Worm (Caenorhabditis elegans) whole organism, young adult: ENCODE measurements around the gene rpl-15.

Experiments
- F23B12.7 ChIP-seq: sonication (generic microtip); optimal IDR thresholded peaks from 2 replicates; lab custom pipeline; 2017; ENCODE audit warnings: missing genetic modification characterization, mild to moderate bottlenecking, missing compliant biosample characterization, antibody characterized with exemption, moderate library complexity; ENCODE audit not compliant: insufficient read depth
- F33H1.4 ChIP-seq: fragments of 200-800 bp; sonication (Bioruptor generic); IDR thresholded peaks from 2 replicates; pipeline ENCODE4 v1.3.6; 2022; ENCODE audit warnings: missing genetic modification reagents, missing genetic modification characterization, missing compliant biosample characterization
- F39B2.1 ChIP-seq: fragments of 200-800 bp; sonication (Bioruptor generic); IDR thresholded peaks from 2 replicates; pipeline ENCODE4 v1.3.6; 2022; ENCODE audit warnings: missing genetic modification reagents, missing genetic modification characterization, missing compliant biosample characterization
- F55B11.4 ChIP-seq: sonication (generic microtip); optimal IDR thresholded peaks from 2 replicates; lab custom pipeline; 2016; ENCODE audit warnings: missing compliant biosample characterization, missing genetic modification characterization, borderline replicate concordance; ENCODE audit not compliant: insufficient read depth
- F57A8.1 ChIP-seq: fragments of 200-800 bp; sonication (Bioruptor generic); optimal IDR thresholded peaks from 2 replicates; lab custom pipeline; 2018; ENCODE audit warnings: mild to moderate bottlenecking, missing genetic modification characterization, moderate library complexity, missing compliant biosample characterization
- Y53G8AR.9 ChIP-seq: fragments of 200-800 bp; sonication (Bioruptor generic); conservative IDR thresholded peaks from 2 replicates; pipeline ENCODE4 v1.3.6; 2022; ENCODE audit warnings: missing genetic modification reagents, missing genetic modification characterization, missing compliant biosample characterization
- Y56A3A.18 ChIP-seq: fragments of 200-800 bp; sonication (Bioruptor generic); IDR thresholded peaks from 2 replicates; pipeline ENCODE4 v1.3.6; 2022; ENCODE audit warnings: missing genetic modification reagents, missing genetic modification characterization, missing compliant biosample characterization
- Y67H2A.10 ChIP-seq: fragments of 200-800 bp; sonication (Bioruptor generic); conservative IDR thresholded peaks from 2 replicates; pipeline ENCODE4 v1.3.6; 2022; ENCODE audit warnings: missing genetic modification reagents, missing genetic modification characterization, missing compliant biosample characterization
- ZK185.1 ChIP-seq: sonication (generic microtip); optimal IDR thresholded peaks from 2 replicates; lab custom pipeline; 2016; ENCODE audit warnings: mild to moderate bottlenecking, missing genetic modification characterization, missing compliant biosample characterization; ENCODE audit not compliant: poor library complexity, severe bottlenecking
- atf-7 ChIP-seq: sonication (generic microtip); optimal IDR thresholded peaks from 2 replicates; lab custom pipeline; 2017; ENCODE audit warnings: mild to moderate bottlenecking, missing genetic modification characterization, missing compliant biosample characterization
- attf-5 ChIP-seq: fragments of 200-800 bp; sonication (Bioruptor generic); optimal IDR thresholded peaks from 2 replicates; lab custom pipeline; 2018; ENCODE audit warnings: mild to moderate bottlenecking, missing genetic modification characterization, missing compliant biosample characterization
- bed-2 ChIP-seq: fragments of 200-800 bp; sonication (Bioruptor generic); IDR thresholded peaks from 2 replicates; pipeline ENCODE4 v1.3.6; 2022; ENCODE audit warnings: missing genetic modification reagents, missing genetic modification characterization, missing compliant biosample characterization
- ceh-100 ChIP-seq: fragments of 200-800 bp; sonication (Bioruptor generic); IDR thresholded peaks from 2 replicates; pipeline ENCODE4 v1.3.6; 2022; ENCODE audit warnings: missing genetic modification reagents, missing genetic modification characterization, missing compliant biosample characterization
- ceh-27 ChIP-seq: fragments of 200-800 bp; sonication (Bioruptor generic); optimal IDR thresholded peaks from 2 replicates; lab custom pipeline; 2018; ENCODE audit warnings: mild to moderate bottlenecking, missing genetic modification characterization, moderate library complexity, missing compliant biosample characterization
- ceh-91 ChIP-seq: fragments of 200-800 bp; sonication (Bioruptor generic); IDR thresholded peaks from 2 replicates; pipeline ENCODE4 v1.3.6; 2022; ENCODE audit warnings: missing genetic modification reagents, missing genetic modification characterization, missing compliant biosample characterization
- dox-1 ChIP-seq: fragments of 200-800 bp; sonication (Bioruptor generic); IDR thresholded peaks from 2 replicates; pipeline ENCODE4 v1.3.6; 2022; ENCODE audit warnings: missing genetic modification reagents, missing genetic modification characterization, missing compliant biosample characterization
- dpff-1 ChIP-seq: sonication (generic microtip); optimal IDR thresholded peaks from 2 replicates; lab custom pipeline; 2017; ENCODE audit warnings: mild to moderate bottlenecking, missing genetic modification characterization, missing compliant biosample characterization
- ekl-4 ChIP-seq: fragments of 200-800 bp; sonication (Bioruptor generic); IDR thresholded peaks from 2 replicates; pipeline ENCODE4 v1.3.6; 2022; ENCODE audit warnings: missing genetic modification reagents, missing genetic modification characterization, missing compliant biosample characterization
- ets-4 ChIP-seq: fragments of 200-800 bp; sonication (Bioruptor generic); optimal IDR thresholded peaks from 2 replicates; lab custom pipeline; 2018; ENCODE audit warnings: mild to moderate bottlenecking, missing genetic modification characterization, missing compliant biosample characterization
- gei-17 ChIP-seq: fragments of 200-800 bp; sonication (Bioruptor generic); optimal IDR thresholded peaks from 2 replicates; lab custom pipeline; 2018; ENCODE audit warnings: mild to moderate bottlenecking, missing genetic modification characterization, missing compliant biosample characterization
- hlh-12 ChIP-seq: sonication (generic microtip); optimal IDR thresholded peaks from 2 replicates; lab custom pipeline; 2016; ENCODE audit warnings: missing genetic modification characterization, missing compliant biosample characterization
- hmg-1.2 ChIP-seq: fragments of 200-800 bp; sonication (Bioruptor generic); IDR thresholded peaks from 2 replicates; pipeline ENCODE4 v1.3.6; 2022; ENCODE audit warnings: missing genetic modification reagents, missing genetic modification characterization, missing compliant biosample characterization
- hrde-1 ChIP-seq: sonication (generic microtip); optimal IDR thresholded peaks from 2 replicates; lab custom pipeline; 2016; ENCODE audit warnings: missing genetic modification characterization, mild to moderate bottlenecking, missing compliant biosample characterization, moderate library complexity, missing genotype, missing genetic modification reagents, borderline replicate concordance
- hsf-1 ChIP-seq: fragments of 200-800 bp; sonication (Bioruptor generic); IDR thresholded peaks from 2 replicates; pipeline ENCODE4 v1.3.6; 2022; ENCODE audit warnings: missing genetic modification reagents, missing genetic modification characterization, missing compliant biosample characterization
- let-607 ChIP-seq, 2 experiments: fragments of 200-800 bp in 1 of 2; sonication (Bioruptor generic) in 1 of 2; sonication (generic microtip) in 1 of 2; optimal IDR thresholded peaks; 2 replicates each; lab custom pipeline; 2016 to 2018; ENCODE audit warnings: mild to moderate bottlenecking in 2 of 2, missing compliant biosample characterization in 2 of 2, missing genetic modification characterization in 2 of 2, moderate library complexity in 2 of 2, missing genotype in 1 of 2
- lin-35 ChIP-seq, 3 experiments: fragments of 150-350 bp in 2 of 3; sonication (generic microtip) in 1 of 3; optimal IDR thresholded peaks; 2 replicates each; lab custom pipeline; 2014 to 2018; ENCODE audit warnings: missing biosample characterization in 3 of 3, missing genetic modification characterization in 3 of 3, missing genetic modification reagents in 3 of 3
- lir-1 ChIP-seq: fragments of 200-800 bp; sonication (Bioruptor generic); conservative IDR thresholded peaks from 2 replicates; pipeline ENCODE4 v1.3.6; 2022; ENCODE audit warnings: missing genetic modification reagents, missing genetic modification characterization, missing compliant biosample characterization
- lsl-1 ChIP-seq: fragments of 200-800 bp; sonication (Bioruptor generic); optimal IDR thresholded peaks from 2 replicates; lab custom pipeline; 2018; ENCODE audit warnings: mild to moderate bottlenecking, missing genetic modification characterization, moderate library complexity, missing compliant biosample characterization
- mcd-1 ChIP-seq: fragments of 200-800 bp; sonication (Bioruptor generic); IDR thresholded peaks from 2 replicates; pipeline ENCODE4 v1.3.6; 2022; ENCODE audit warnings: missing genetic modification reagents, missing genetic modification characterization, missing compliant biosample characterization
- mes-4 ChIP-seq: sonication (generic microtip); optimal IDR thresholded peaks from 2 replicates; lab custom pipeline; 2016; ENCODE audit warnings: missing genotype, missing genetic modification characterization, missing compliant biosample characterization
- mxl-1 ChIP-seq: sonication (generic microtip); optimal IDR thresholded peaks from 2 replicates; lab custom pipeline; 2016; ENCODE audit warnings: missing genetic modification characterization, missing compliant biosample characterization
- pha-4 ChIP-seq: fragments of 150-350 bp; sonication (generic microtip); optimal IDR thresholded peaks from 2 replicates; lab custom pipeline; 2014; ENCODE audit warnings: missing biosample characterization, missing genetic modification reagents, missing genetic modification characterization
- repo-1 ChIP-seq: sonication (generic microtip); optimal IDR thresholded peaks from 2 replicates; lab custom pipeline; 2017; ENCODE audit warnings: mild to moderate bottlenecking, missing genetic modification characterization, missing compliant biosample characterization
- sdz-38 ChIP-seq: sonication (generic microtip); optimal IDR thresholded peaks from 2 replicates; lab custom pipeline; 2016; ENCODE audit warnings: missing genotype, missing genetic modification characterization, missing compliant biosample characterization
- snpc-1.1 ChIP-seq: sonication (generic microtip); optimal IDR thresholded peaks from 2 replicates; lab custom pipeline; 2017; ENCODE audit warnings: missing genetic modification characterization, mild to moderate bottlenecking, missing compliant biosample characterization, antibody characterized with exemption, moderate library complexity, missing genotype, missing genetic modification reagents; ENCODE audit not compliant: insufficient read depth
- snpc-3.4 ChIP-seq: sonication (generic microtip); optimal IDR thresholded peaks from 2 replicates; lab custom pipeline; 2017; ENCODE audit warnings: missing genetic modification characterization, mild to moderate bottlenecking, missing compliant biosample characterization, antibody characterized with exemption, moderate library complexity, missing genotype, missing genetic modification reagents
- snpc-4 ChIP-seq, 5 experiments: fragments of 150-350 bp in 1 of 5; sonication (generic microtip) in 4 of 5; optimal IDR thresholded peaks; 2 replicates each; lab custom pipeline; 2014 to 2018; ENCODE audit warnings: missing genetic modification characterization in 5 of 5, missing biosample characterization in 3 of 5, antibody characterized with exemption in 2 of 5, mild to moderate bottlenecking in 2 of 5, missing compliant biosample characterization in 2 of 5, missing genotype in 2 of 5, moderate library complexity in 2 of 5, missing genetic modification reagents in 1 of 5
- tbp1 ChIP-seq: fragments of 200-800 bp; sonication (Bioruptor generic); optimal IDR thresholded peaks from 2 replicates; lab custom pipeline; 2018; ENCODE audit warnings: mild to moderate bottlenecking, missing genetic modification characterization, missing compliant biosample characterization
- unc-130 ChIP-seq: sonication (generic microtip); optimal IDR thresholded peaks from 2 replicates; lab custom pipeline; 2016; ENCODE audit warnings: missing genetic modification reagents, missing genetic modification characterization, missing compliant biosample characterization
- zfh-2 ChIP-seq: fragments of 200-800 bp; sonication (Bioruptor generic); conservative IDR thresholded peaks from 2 replicates; pipeline ENCODE4 v1.3.6; 2022; ENCODE audit warnings: missing genetic modification reagents, missing genetic modification characterization, missing compliant biosample characterization
- ztf-18 ChIP-seq: sonication (generic microtip); optimal IDR thresholded peaks from 2 replicates; lab custom pipeline; 2016; ENCODE audit warnings: missing genotype, mild to moderate bottlenecking, missing genetic modification characterization, missing compliant biosample characterization
- ztf-22 ChIP-seq: fragments of 200-800 bp; sonication (Bioruptor generic); optimal IDR thresholded peaks from 2 replicates; lab custom pipeline; 2018; ENCODE audit warnings: mild to moderate bottlenecking, missing genetic modification characterization, moderate library complexity, missing compliant biosample characterization
- ztf-25 ChIP-seq: fragments of 200-800 bp; sonication (Bioruptor generic); IDR thresholded peaks from 2 replicates; pipeline ENCODE4 v1.3.6; 2022; ENCODE audit warnings: missing genetic modification reagents, missing genetic modification characterization, missing compliant biosample characterization
- ztf-28 ChIP-seq: fragments of 200-800 bp; sonication (Bioruptor generic); IDR thresholded peaks from 2 replicates; pipeline ENCODE4 v1.3.6; 2022; ENCODE audit warnings: missing genetic modification reagents, missing genetic modification characterization, missing compliant biosample characterization
- ztf-3 ChIP-seq: fragments of 200-800 bp; sonication (Bioruptor generic); optimal IDR thresholded peaks from 2 replicates; lab custom pipeline; 2018; ENCODE audit warnings: mild to moderate bottlenecking, missing genetic modification characterization, missing compliant biosample characterization

The rpl-15 gene

ce11 chrIV:653138-653848, 1.1 kb downstream of the rpl-15 start, which contains the start of gene K11H12.1 (continued):
- TF ChIP-seq mes-4 (tag; lab: Kevin White, UChicago) (no peak), Y53G8AR.9 (GFP tag; lab: Robert Waterston, UW) (peak; percentile 66; the same call in 1 of the 2 replicates), zfh-2 (GFP tag; lab: Robert Waterston, UW) (peak; percentile 60), dpff-1 (tag; lab: Kevin White, UChicago) (no peak), let-607 (tag; optimal IDR thresholded peaks at IDR 0.05; lab: Kevin White, UChicago) (no peak), lir-1 (GFP tag; lab: Robert Waterston, UW) (no peak), lsl-1 (GFP tag; lab: Kevin White, UChicago) (no peak), ekl-4 (GFP tag; lab: Robert Waterston, UW) (peak; percentile 92), hlh-12 (tag; lab: Kevin White, UChicago) (no peak), ceh-27 (GFP tag; lab: Kevin White, UChicago) (no peak), snpc-1.1 (peak; percentile 54), F39B2.1 (GFP tag; lab: Robert Waterston, UW) (peak; percentile 95), ztf-18 (tag; lab: Kevin White, UChicago) (no peak), bed-2 (GFP tag; lab: Robert Waterston, UW) (no peak), ZK185.1 (peak; percentile 24), Y56A3A.18 (GFP tag; lab: Robert Waterston, UW) (peak; percentile 61; the same call in 1 of the 2 replicates), ceh-91 (GFP tag; lab: Robert Waterston, UW) (no peak), mcd-1 (GFP tag; lab: Robert Waterston, UW) (no peak; the same call in 1 of the 2 replicates), ztf-22 (GFP tag; lab: Kevin White, UChicago) (no peak), lin-35 (GFP tag; optimal IDR thresholded peaks at IDR 0.05; lab: Kevin White, UChicago) (peak in 1 of 3 experiments; percentile 23), ztf-3 (GFP tag; lab: Kevin White, UChicago) (no peak), snpc-4 (GFP tag; optimal IDR thresholded peaks at IDR 0.05; lab: Kevin White, UChicago) (no peak), snpc-4 (tag; optimal IDR thresholded peaks at IDR 0.05; lab: Kevin White, UChicago) (peak in 2 of 4 experiments; percentile 12 to 45), sdz-38 (tag; lab: Kevin White, UChicago) (no peak), gei-17 (GFP tag; lab: Kevin White, UChicago) (no peak), tbp1 (GFP tag; lab: Kevin White, UChicago) (peak; percentile 8), F33H1.4 (GFP tag; lab: Robert Waterston, UW) (peak; percentile 27; the same call in 1 of the 2 replicates), atf-7 (tag; lab: Kevin White, UChicago) (no peak), F23B12.7 (tag; lab: Kevin White, UChicago) (no peak), F57A8.1 (GFP tag; lab: Kevin White, UChicago) (no peak), repo-1 (peak; percentile 58), ztf-25 (GFP tag; lab: Robert Waterston, UW) (no peak), unc-130 (GFP tag; lab: Kevin White, UChicago) (peak; percentile 26), ceh-100 (peak; percentile 58), hrde-1 (tag; lab: Kevin White, UChicago) (peak; percentile 48), hsf-1 (peak; percentile 78), hmg-1.2 (no peak; the same call in 1 of the 2 replicates), attf-5 (GFP tag; lab: Kevin White, UChicago) (no peak), Y67H2A.10 (no peak), snpc-3.4 (tag; lab: Kevin White, UChicago) (peak; percentile 64), ets-4 (GFP tag; lab: Kevin White, UChicago) (no peak), ztf-28 (no peak), F55B11.4 (tag; lab: Kevin White, UChicago) (no peak), mxl-1 (tag; lab: Kevin White, UChicago) (no peak), dox-1 (GFP tag; lab: Robert Waterston, UW) (peak; percentile 34; the same call in 1 of the 2 replicates), pha-4 (tag; lab: Kevin White, UChicago) (no peak)
